Fruit fly (Drosophila melanogaster): Measurements from ENCODE around the gene PIG-Q.

dm6 chrX:16405209-16405608 is 46.3 kb downstream of the PIG-Q start, which contains the start of gene CG4301:
- TF ChIP-seq Ets96B (tag; optimal IDR thresholded peaks at IDR 0.05) (no peak), CG11762 (GFP tag; optimal IDR thresholded peaks at IDR 0.05; ENCODE audit: insufficient read depth) (no peak)
